Worm (Caenorhabditis elegans) whole organism, mixed stage, embryonic: ENCODE data around the gene svh-1.

ENCODE experiments used
- M03D4.4 ChIP-seq: sonication (generic microtip); optimal IDR thresholded peaks from 2 replicates; lab custom pipeline; 2017; ENCODE audit warnings: mild to moderate bottlenecking, missing genetic modification characterization, missing compliant biosample characterization
- bed-3 ChIP-seq: fragments of 200-800 bp; sonication (Bioruptor generic); optimal IDR thresholded peaks from 3 replicates; lab custom pipeline; 2018; ENCODE audit warnings: mild to moderate bottlenecking, missing genetic modification characterization, moderate library complexity, missing compliant biosample characterization
- blmp-1 ChIP-seq: fragments of 150-350 bp; optimal IDR thresholded peaks from 2 replicates; lab custom pipeline; 2014; ENCODE audit warnings: missing biosample characterization, missing genetic modification characterization
- ceh-39 ChIP-seq: fragments of 150-350 bp; optimal IDR thresholded peaks from 2 replicates; lab custom pipeline; 2014; ENCODE audit warnings: missing biosample characterization, missing genetic modification characterization
- ceh-43 ChIP-seq: fragments of 200-800 bp; sonication (Bioruptor generic); optimal IDR thresholded peaks from 2 replicates; lab custom pipeline; 2018; ENCODE audit warnings: mild to moderate bottlenecking, missing genetic modification characterization, moderate library complexity, missing compliant biosample characterization
- ceh-83 ChIP-seq: fragments of 200-800 bp; sonication (Bioruptor generic); optimal IDR thresholded peaks from 2 replicates; lab custom pipeline; 2018; ENCODE audit warnings: mild to moderate bottlenecking, missing genetic modification characterization, missing compliant biosample characterization
- ces-1 ChIP-seq: fragments of 150-350 bp; optimal IDR thresholded peaks from 2 replicates; lab custom pipeline; 2014; ENCODE audit warnings: missing biosample characterization, missing genetic modification reagents, missing genetic modification characterization
- cnd-1 ChIP-seq: fragments of 200-800 bp; sonication (Bioruptor generic); optimal IDR thresholded peaks from 2 replicates; lab custom pipeline; 2018; ENCODE audit warnings: mild to moderate bottlenecking, missing genetic modification characterization, missing compliant biosample characterization
- drap-1 ChIP-seq: fragments of 200-800 bp; sonication (Bioruptor generic); optimal IDR thresholded peaks from 3 replicates; lab custom pipeline; 2018; ENCODE audit warnings: mild to moderate bottlenecking, missing genetic modification characterization, missing compliant biosample characterization
- elt-1 ChIP-seq: sonication (generic microtip); optimal IDR thresholded peaks from 2 replicates; lab custom pipeline; 2017; ENCODE audit warnings: missing genetic modification characterization, mild to moderate bottlenecking, missing compliant biosample characterization, antibody characterized with exemption, moderate library complexity, borderline replicate concordance; ENCODE audit not compliant: insufficient read depth
- elt-3 ChIP-seq: fragments of 150-350 bp; optimal IDR thresholded peaks from 2 replicates; lab custom pipeline; 2014; ENCODE audit warnings: missing biosample characterization, missing genetic modification characterization
- flh-1 ChIP-seq: fragments of 200-800 bp; sonication (Bioruptor generic); optimal IDR thresholded peaks from 2 replicates; lab custom pipeline; 2018; ENCODE audit warnings: mild to moderate bottlenecking, missing genetic modification characterization, moderate library complexity, missing compliant biosample characterization
- ham-2 ChIP-seq: fragments of 200-800 bp; sonication (Bioruptor generic); optimal IDR thresholded peaks from 2 replicates; lab custom pipeline; 2018; ENCODE audit warnings: mild to moderate bottlenecking, missing genetic modification characterization, missing compliant biosample characterization
- hlh-1 ChIP-seq: fragments of 150-350 bp; optimal IDR thresholded peaks from 2 replicates; lab custom pipeline; 2014; ENCODE audit warnings: missing biosample characterization, missing genetic modification reagents, missing genetic modification characterization
- lin-13 ChIP-seq: fragments of 150-350 bp; optimal IDR thresholded peaks from 2 replicates; lab custom pipeline; 2014; ENCODE audit warnings: missing biosample characterization, missing genetic modification characterization
- mab-5 ChIP-seq: fragments of 150-350 bp; optimal IDR thresholded peaks from 2 replicates; lab custom pipeline; 2014; ENCODE audit warnings: missing biosample characterization, missing genetic modification characterization
- mep-1 ChIP-seq: fragments of 150-350 bp; optimal IDR thresholded peaks from 2 replicates; lab custom pipeline; 2017; ENCODE audit warnings: missing biosample characterization, missing genetic modification reagents, missing genetic modification characterization, inconsistent platforms
- mls-2 ChIP-seq: sonication (generic microtip); optimal IDR thresholded peaks from 2 replicates; lab custom pipeline; 2016; ENCODE audit warnings: mild to moderate bottlenecking, missing genetic modification characterization, moderate library complexity, missing compliant biosample characterization
- nhr-12 ChIP-seq: fragments of 150-350 bp; optimal IDR thresholded peaks from 2 replicates; lab custom pipeline; 2014; ENCODE audit warnings: missing biosample characterization, missing genetic modification characterization
- nhr-2 ChIP-seq: fragments of 150-350 bp; optimal IDR thresholded peaks from 2 replicates; lab custom pipeline; 2014; ENCODE audit warnings: missing biosample characterization, missing genetic modification characterization
- nhr-237 ChIP-seq: fragments of 150-350 bp; optimal IDR thresholded peaks from 2 replicates; lab custom pipeline; 2014; ENCODE audit warnings: missing biosample characterization, missing genetic modification characterization
- nhr-28 ChIP-seq: fragments of 150-350 bp; optimal IDR thresholded peaks from 2 replicates; lab custom pipeline; 2014; ENCODE audit warnings: missing biosample characterization, missing genetic modification characterization
- nhr-76 ChIP-seq: sonication (generic microtip); optimal IDR thresholded peaks from 2 replicates; lab custom pipeline; 2017; ENCODE audit warnings: missing biosample characterization, missing genetic modification characterization
- pha-4 ChIP-seq: fragments of 150-350 bp; optimal IDR thresholded peaks from 2 replicates; lab custom pipeline; 2018; ENCODE audit warnings: missing biosample characterization, missing genetic modification reagents, missing genetic modification characterization
- sem-2 ChIP-seq: fragments of 200-800 bp; sonication (Bioruptor generic); optimal IDR thresholded peaks from 2 replicates; lab custom pipeline; 2018; ENCODE audit warnings: mild to moderate bottlenecking, missing genetic modification characterization, missing compliant biosample characterization
- snpc-4 ChIP-seq: fragments of 150-350 bp; optimal IDR thresholded peaks from 2 replicates; lab custom pipeline; 2014; ENCODE audit warnings: missing biosample characterization, missing genetic modification characterization
- sptf-1 ChIP-seq: sonication (generic microtip); optimal IDR thresholded peaks from 2 replicates; lab custom pipeline; 2017; ENCODE audit warnings: mild to moderate bottlenecking, missing genetic modification characterization, moderate library complexity, missing compliant biosample characterization
- tbx-8 ChIP-seq: fragments of 200-800 bp; sonication (Bioruptor generic); optimal IDR thresholded peaks from 2 replicates; lab custom pipeline; 2018; ENCODE audit warnings: mild to moderate bottlenecking, missing genetic modification characterization, moderate library complexity, missing compliant biosample characterization
- unc-39 ChIP-seq: fragments of 150-350 bp; optimal IDR thresholded peaks from 2 replicates; lab custom pipeline; 2014; ENCODE audit warnings: missing biosample characterization, missing genetic modification characterization
- unc-62 ChIP-seq: fragments of 150-350 bp; optimal IDR thresholded peaks from 2 replicates; lab custom pipeline; 2014; ENCODE audit warnings: missing biosample characterization, missing genetic modification reagents, missing genetic modification characterization
- zip-8 ChIP-seq: fragments of 150-350 bp; optimal IDR thresholded peaks from 2 replicates; lab custom pipeline; 2014; ENCODE audit warnings: missing biosample characterization, missing genetic modification characterization
- ztf-11 ChIP-seq: fragments of 150-350 bp; optimal IDR thresholded peaks from 2 replicates; lab custom pipeline; 2014; ENCODE audit warnings: missing biosample characterization, missing genetic modification characterization

The svh-1 gene

DNA sequence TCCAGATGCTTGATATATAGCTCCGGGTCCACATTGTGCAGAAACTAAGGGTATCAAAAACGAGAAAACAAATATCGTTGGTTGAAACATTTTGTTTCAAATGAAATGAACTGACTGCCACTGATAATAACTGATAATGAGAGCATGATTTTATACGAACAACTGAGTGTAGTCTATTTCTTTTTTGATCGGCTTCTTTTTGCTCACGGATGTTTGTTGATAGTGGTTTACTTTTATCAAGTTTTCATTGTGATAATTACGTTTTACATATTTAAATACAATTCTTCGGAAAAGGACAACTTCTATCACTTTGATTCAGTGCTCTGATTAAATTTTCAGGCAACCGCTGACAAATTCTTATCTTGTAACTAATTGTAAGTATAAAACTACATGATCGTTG is 42.7 kb upstream of the svh-1 start, which contains the start of gene clec-51:
clec-51 (minus strand) TSS at position 114 of the 400 bp plus-strand sequence.
- TF ChIP-seq ceh-83 (GFP tag; lab: Kevin White, UChicago) (no peak), nhr-76 (tag; lab: Kevin White, UChicago) (no peak), unc-62 (GFP tag; lab: Kevin White, UChicago) (no peak), tbx-8 (GFP tag; lab: Kevin White, UChicago) (no peak), blmp-1 (no peak), mab-5 (tag; lab: Kevin White, UChicago) (no peak), drap-1 (no peak), flh-1 (no peak), nhr-28 (tag; lab: Kevin White, UChicago) (no peak), hlh-1 (no peak), ham-2 (GFP tag; lab: Kevin White, UChicago) (no peak), mep-1 (tag; lab: Kevin White, UChicago) (no peak), nhr-237 (tag; lab: Kevin White, UChicago) (no peak), cnd-1 (no peak), ces-1 (GFP tag; lab: Kevin White, UChicago) (no peak), ceh-43 (GFP tag; lab: Kevin White, UChicago) (no peak), ceh-39 (tag; lab: Kevin White, UChicago) (no peak)

- TF ChIP-seq snpc-4 (tag; lab: Kevin White, UChicago) (no peak), lin-13 (no peak), unc-62 (GFP tag; lab: Kevin White, UChicago) (no peak), unc-39 (tag; lab: Kevin White, UChicago) (no peak), cnd-1 (no peak), nhr-28 (tag; lab: Kevin White, UChicago) (no peak), nhr-237 (tag; lab: Kevin White, UChicago) (no peak), ceh-39 (tag; lab: Kevin White, UChicago) (no peak)
Observed at ce11 chrIV:8164515-8164914, 41.9 kb upstream of the svh-1 start.

DNA sequence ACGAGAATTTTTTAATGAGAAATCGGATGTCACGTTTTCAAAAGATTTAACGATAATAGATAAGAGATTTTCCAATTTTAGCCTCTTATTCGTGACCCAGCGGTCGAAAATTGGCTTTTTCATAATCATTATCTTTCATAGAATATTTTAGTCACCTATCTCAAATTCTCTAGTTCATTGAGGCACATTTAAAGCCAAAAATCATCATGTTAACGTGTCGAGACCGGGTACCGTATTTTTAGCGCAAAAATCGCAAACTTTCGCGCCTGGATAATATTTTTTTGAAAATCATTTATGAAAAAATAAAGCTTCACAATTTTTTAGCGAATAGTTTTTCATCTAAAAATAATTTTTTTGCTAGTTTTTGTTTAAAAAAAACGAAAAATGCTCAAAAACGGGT is 40.5 kb upstream of the svh-1 start, which contains the start of gene B0218.7:
B0218.7 (minus strand) TSS at position 101 of the 400 bp plus-strand sequence.
- no peak for TF ChIP-seq nhr-237 (tag; lab: Kevin White, UChicago)
- TF ChIP-seq nhr-28 (tag; lab: Kevin White, UChicago), result no peak
- no peak for TF ChIP-seq flh-1
- TF ChIP-seq zip-8 (tag; lab: Kevin White, UChicago), result no peak
- TF ChIP-seq lin-13, result no peak
- TF ChIP-seq unc-39 (tag; lab: Kevin White, UChicago), result no peak
- TF ChIP-seq snpc-4 (tag; lab: Kevin White, UChicago), result no peak
- TF ChIP-seq ceh-83 (GFP tag; lab: Kevin White, UChicago), result no peak
- TF ChIP-seq sptf-1 (tag; lab: Kevin White, UChicago), result no peak
- no peak for TF ChIP-seq pha-4 (tag; lab: Kevin White, UChicago)

DNA sequence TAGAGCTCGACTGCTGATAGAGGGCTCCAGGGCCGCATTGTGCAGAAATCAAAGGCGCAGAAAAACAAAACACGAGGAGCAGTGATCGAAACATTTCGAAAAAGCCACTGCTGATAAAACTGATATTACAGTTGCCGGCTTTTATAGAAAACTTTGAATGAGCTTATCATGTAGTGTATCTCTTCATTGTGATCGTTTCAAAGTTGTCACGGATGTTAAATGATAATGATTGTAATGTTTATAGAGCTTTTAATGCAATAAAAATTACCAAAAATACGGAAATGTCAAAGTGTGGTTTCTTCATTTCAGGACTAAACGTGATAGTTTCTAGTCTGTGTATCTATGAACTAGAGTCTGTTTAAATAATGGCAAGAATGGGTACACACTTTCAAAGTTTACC is 37.8 kb upstream of the svh-1 start, which contains the start of gene clec-52:
clec-52 (minus strand) TSS at position 101 of the 400 bp plus-strand sequence.
- no peak for TF ChIP-seq sem-2 (GFP tag; lab: Kevin White, UChicago)
- no peak for TF ChIP-seq tbx-8 (GFP tag; lab: Kevin White, UChicago)
- TF ChIP-seq ztf-11 (tag; lab: Kevin White, UChicago), result no peak
- TF ChIP-seq elt-3 (tag; lab: Kevin White, UChicago), result no peak
- no peak for TF ChIP-seq mls-2
- TF ChIP-seq ceh-43 (GFP tag; lab: Kevin White, UChicago), result no peak
- TF ChIP-seq nhr-76 (tag; lab: Kevin White, UChicago), result no peak
- no peak for TF ChIP-seq bed-3

ce11 chrIV:8169674-8170073 is 36.7 kb upstream of the svh-1 start, which contains the start of gene C07G1.15:
C07G1.15 (plus strand) TSS chrIV:8169974.
- TF ChIP-seq nhr-12 (tag; lab: Kevin White, UChicago) (no peak), lin-13 (no peak), sem-2 (GFP tag; lab: Kevin White, UChicago) (no peak), unc-39 (tag; lab: Kevin White, UChicago) (no peak), ham-2 (GFP tag; lab: Kevin White, UChicago) (no peak), blmp-1 (no peak), sptf-1 (tag; lab: Kevin White, UChicago) (no peak), pha-4 (tag; lab: Kevin White, UChicago) (no peak), M03D4.4 (tag; lab: Kevin White, UChicago) (no peak), elt-1 (no peak), mls-2 (no peak), tbx-8 (GFP tag; lab: Kevin White, UChicago) (no peak), nhr-2 (tag; lab: Kevin White, UChicago) (no peak), drap-1 (no peak), nhr-237 (tag; lab: Kevin White, UChicago) (no peak), ceh-43 (GFP tag; lab: Kevin White, UChicago) (no peak), unc-62 (GFP tag; lab: Kevin White, UChicago) (no peak), bed-3 (no peak)
